Worm (Caenorhabditis elegans) whole organism, late embryonic: ENCODE measurements around the gene F43C11.10.

Experiments used
- F13H6.1 ChIP-seq: sonication (generic microtip); optimal IDR thresholded peaks from 2 replicates; lab custom pipeline; 2016; ENCODE audit warnings: missing genetic modification characterization, missing compliant biosample characterization
- ahr-1 ChIP-seq: sonication (generic microtip); optimal IDR thresholded peaks from 2 replicates; lab custom pipeline; 2016; ENCODE audit warnings: missing genetic modification characterization, missing compliant biosample characterization
- ama-1 ChIP-seq: fragments of 150-350 bp; optimal IDR thresholded peaks from 2 replicates; lab custom pipeline; 2014
- ceh-14 ChIP-seq: sonication (generic microtip); optimal IDR thresholded peaks from 2 replicates; lab custom pipeline; 2016; ENCODE audit warnings: missing genotype, missing genetic modification characterization, missing compliant biosample characterization
- ceh-6 ChIP-seq: fragments of 200-800 bp; sonication (Bioruptor generic); optimal IDR thresholded peaks from 2 replicates; lab custom pipeline; 2018; ENCODE audit warnings: mild to moderate bottlenecking, missing genetic modification characterization, missing compliant biosample characterization
- madf-2 ChIP-seq: sonication (generic microtip); optimal IDR thresholded peaks from 2 replicates; lab custom pipeline; 2017; ENCODE audit warnings: missing genetic modification characterization, missing compliant biosample characterization
- nfya-1 ChIP-seq: sonication (generic microtip); optimal IDR thresholded peaks from 2 replicates; lab custom pipeline; 2017; ENCODE audit warnings: missing genetic modification characterization, mild to moderate bottlenecking, missing compliant biosample characterization, antibody characterized with exemption, moderate library complexity
- nhr-11 ChIP-seq: fragments of 150-350 bp; optimal IDR thresholded peaks from 2 replicates; lab custom pipeline; 2014; ENCODE audit warnings: missing biosample characterization, missing genetic modification characterization
- pha-4 ChIP-seq: fragments of 150-350 bp; optimal IDR thresholded peaks from 2 replicates; lab custom pipeline; 2018; ENCODE audit warnings: missing biosample characterization, missing genetic modification reagents, missing genetic modification characterization
- pqm-1 ChIP-seq: sonication (generic microtip); optimal IDR thresholded peaks from 2 replicates; lab custom pipeline; 2016; ENCODE audit warnings: missing genetic modification characterization, missing compliant biosample characterization
- pros-1 ChIP-seq: fragments of 150-350 bp; optimal IDR thresholded peaks from 2 replicates; lab custom pipeline; 2014; ENCODE audit warnings: missing biosample characterization, missing genetic modification reagents, missing genetic modification characterization
- rnt-1 ChIP-seq: sonication (generic microtip); optimal IDR thresholded peaks from 2 replicates; lab custom pipeline; 2016; ENCODE audit warnings: missing genetic modification characterization, missing compliant biosample characterization
- tbx-2 ChIP-seq: sonication (generic microtip); optimal IDR thresholded peaks from 2 replicates; lab custom pipeline; 2016; ENCODE audit warnings: missing genetic modification characterization, missing compliant biosample characterization
- ztf-16 ChIP-seq: sonication (generic microtip); optimal IDR thresholded peaks from 2 replicates; lab custom pipeline; 2017; ENCODE audit warnings: missing genetic modification characterization, missing compliant biosample characterization

DNA sequence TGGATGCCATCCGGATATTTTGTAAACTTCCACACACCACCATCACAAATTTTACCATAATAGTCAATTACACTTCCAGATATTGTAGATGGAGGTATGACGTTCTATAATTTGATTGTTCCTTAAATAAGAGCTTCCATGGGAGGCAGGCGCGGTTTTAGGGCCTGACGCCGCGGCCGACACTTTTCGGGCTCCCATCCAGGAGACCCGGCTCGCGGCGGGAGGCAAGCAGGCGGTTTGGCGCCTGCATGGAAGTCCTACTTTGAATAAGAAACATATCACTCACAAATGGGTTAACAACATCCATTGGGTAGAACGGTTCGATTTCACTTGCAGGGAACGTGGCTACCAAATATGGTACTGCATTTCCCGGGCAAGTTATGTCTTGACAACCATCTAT lies 27.2 kb upstream of the F43C11.10 start:
- no peak for TF ChIP-seq nhr-11
- no peak for TF ChIP-seq pha-4
- TF ChIP-seq pqm-1 (tag; lab: Kevin White, UChicago) = no peak
- no peak for TF ChIP-seq ahr-1 (tag; lab: Kevin White, UChicago)
- TF ChIP-seq rnt-1 (tag; lab: Kevin White, UChicago) = no peak
- no peak for TF ChIP-seq pros-1 (tag; lab: Kevin White, UChicago)
- no peak for TF ChIP-seq madf-2 (tag; lab: Kevin White, UChicago)
- TF ChIP-seq F13H6.1 (tag; lab: Kevin White, UChicago) = no peak
- TF ChIP-seq ztf-16 (tag; lab: Kevin White, UChicago) = no peak
- no peak for TF ChIP-seq ceh-14 (tag; lab: Kevin White, UChicago)
- no peak for TF ChIP-seq ceh-6
- TF ChIP-seq ama-1 = no peak
- no peak for TF ChIP-seq tbx-2 (tag; lab: Kevin White, UChicago)
- no peak for TF ChIP-seq nfya-1 (tag; lab: Kevin White, UChicago)
